Worm (Caenorhabditis elegans) whole organism, L3 larva: ENCODE results near the gene egl-20.

ENCODE experiments used
- ZK546.5 ChIP-seq: sonication (generic microtip); optimal IDR thresholded peaks from 2 replicates; lab custom pipeline; 2017; ENCODE audit warnings: missing biosample characterization, missing genetic modification characterization
- ama-1 ChIP-seq: fragments of 150-350 bp; optimal IDR thresholded peaks from 2 replicates; lab custom pipeline; 2018
- egl-27 ChIP-seq: sonication (generic microtip); optimal IDR thresholded peaks from 4 replicates; lab custom pipeline; 2017; ENCODE audit warnings: missing biosample characterization, missing genetic modification reagents, missing genetic modification characterization
- hmg-11 ChIP-seq: sonication (generic microtip); optimal IDR thresholded peaks from 2 replicates; lab custom pipeline; 2016; ENCODE audit warnings: missing genetic modification characterization, missing compliant biosample characterization
- lin-39 ChIP-seq: fragments of 150-350 bp; optimal IDR thresholded peaks from 2 replicates; lab custom pipeline; 2018; ENCODE audit warnings: missing biosample characterization, missing genetic modification reagents, missing genetic modification characterization
- snpc-4 ChIP-seq: fragments of 150-350 bp; optimal IDR thresholded peaks from 2 replicates; lab custom pipeline; 2014; ENCODE audit warnings: missing biosample characterization, missing genetic modification characterization
- unc-62 ChIP-seq: fragments of 150-350 bp; sonication (generic microtip); optimal IDR thresholded peaks from 4 replicates; lab custom pipeline; 2014; ENCODE audit warnings: missing biosample characterization, missing genetic modification reagents, missing genetic modification characterization
- zag-1 ChIP-seq: fragments of 150-350 bp; optimal IDR thresholded peaks from 2 replicates; lab custom pipeline; 2014; ENCODE audit warnings: missing biosample characterization, missing genetic modification characterization

ce11 chrIV:9801418-9801817 is 13.9 kb downstream of the egl-20 start:
- TF ChIP-seq unc-62 (GFP tag; lab: Kevin White, UChicago): no peak
- peak; percentile 56 for TF ChIP-seq ama-1 (lab: Kevin White, UChicago)
- TF ChIP-seq snpc-4 (tag; lab: Kevin White, UChicago): no peak
- no peak for TF ChIP-seq zag-1 (tag; lab: Kevin White, UChicago)
- no peak for TF ChIP-seq lin-39
- no peak for TF ChIP-seq egl-27
- TF ChIP-seq hmg-11: no peak
- no peak for TF ChIP-seq ZK546.5 (tag; lab: Kevin White, UChicago)
